Worm (Caenorhabditis elegans): ENCODE measurements around the gene F21C10.3.

DNA sequence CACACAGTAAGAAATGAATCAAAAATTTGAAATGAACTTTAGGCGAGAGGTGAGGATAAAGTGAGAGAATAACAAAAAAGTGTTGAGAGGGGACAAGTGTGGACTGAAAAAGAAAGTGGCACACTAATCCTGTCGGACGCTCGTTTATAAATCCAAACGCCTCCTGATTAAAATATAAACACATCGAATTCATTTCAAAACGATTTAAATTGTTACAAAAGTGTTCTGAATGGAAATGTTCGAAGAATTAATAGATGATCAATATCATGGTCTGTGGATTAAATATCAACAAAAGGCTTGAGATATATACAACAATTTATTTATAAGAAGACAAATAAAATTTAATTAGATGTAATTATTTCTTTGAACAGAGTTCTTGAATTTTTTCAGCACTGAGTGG, 40.2 kb downstream of the F21C10.3 start, which contains the start of gene B0222.11:
- TF ChIP-seq unc-130 (GFP tag; optimal IDR thresholded peaks at IDR 0.05), result no peak
- no peak for TF ChIP-seq unc-62 (GFP tag; optimal IDR thresholded peaks at IDR 0.05)
- no peak for TF ChIP-seq ccch-3 (GFP tag; optimal IDR thresholded peaks at IDR 0.05)
- no peak for TF ChIP-seq nhr-90 (tag; optimal IDR thresholded peaks at IDR 0.05)
- no peak for TF ChIP-seq dpl-1 (GFP tag; optimal IDR thresholded peaks at IDR 0.05)
- TF ChIP-seq cebp-2 (GFP tag; IDR thresholded peaks at IDR 0.05), result no peak
- no peak for TF ChIP-seq efl-1 (GFP tag; optimal IDR thresholded peaks at IDR 0.05)
- TF ChIP-seq tlf-1 (GFP tag; optimal IDR thresholded peaks at IDR 0.05), result no peak

All from whole organism, young adult.